Worm (Caenorhabditis elegans) whole organism, L1 larva: ENCODE measurements around the gene Y62E10A.24.
A peak's percentile ranks its signal among the peaks of the same experiment; 100 is the strongest.

Experiments used
- F16B12.6 ChIP-seq: fragments of 150-350 bp; optimal IDR thresholded peaks from 2 replicates; lab custom pipeline; 2014; ENCODE audit warnings: missing biosample characterization, missing genetic modification characterization
- aha-1 ChIP-seq: fragments of 150-350 bp; optimal IDR thresholded peaks from 2 replicates; lab custom pipeline; 2014; ENCODE audit warnings: missing biosample characterization, missing genetic modification characterization
- blmp-1 ChIP-seq: fragments of 150-350 bp; optimal IDR thresholded peaks from 2 replicates; lab custom pipeline; 2014; ENCODE audit warnings: missing biosample characterization, missing genetic modification characterization
- ceh-8 ChIP-seq: fragments of 200-800 bp; sonication (Bioruptor generic); optimal IDR thresholded peaks from 2 replicates; lab custom pipeline; 2018; ENCODE audit warnings: mild to moderate bottlenecking, missing genetic modification characterization, moderate library complexity, missing compliant biosample characterization
- ceh-82 ChIP-seq, 3 experiments: fragments of 150-350 bp in 1 of 3; sonication (generic microtip) in 2 of 3; optimal IDR thresholded peaks; 2 replicates each; lab custom pipeline; 2014 to 2017; ENCODE audit warnings: missing biosample characterization in 3 of 3, missing genetic modification characterization in 3 of 3
- dpl-1 ChIP-seq, 3 experiments: fragments of 150-350 bp in 2 of 3; sonication (generic microtip) in 1 of 3; optimal IDR thresholded peaks; 2 replicates each; lab custom pipeline; 2014 to 2017; ENCODE audit warnings: missing biosample characterization in 3 of 3, missing genetic modification characterization in 3 of 3, missing genetic modification reagents in 3 of 3
- dsc-1 ChIP-seq: sonication (generic microtip); optimal IDR thresholded peaks from 2 replicates; lab custom pipeline; 2016; ENCODE audit warnings: mild to moderate bottlenecking, missing genetic modification characterization, missing compliant biosample characterization
- efl-1 ChIP-seq, 4 experiments: fragments of 150-350 bp; optimal IDR thresholded peaks in 3 of 4; peaks in 1 of 4; 1 replicate in 1 of 4; 2 replicates in 3 of 4; lab custom pipeline; 2014; ENCODE audit warnings: missing biosample characterization in 2 of 4, missing genetic modification characterization in 2 of 4, missing genetic modification reagents in 2 of 4
- elt-2 ChIP-seq: sonication (generic microtip); optimal IDR thresholded peaks from 2 replicates; lab custom pipeline; 2016; ENCODE audit warnings: missing genetic modification characterization, mild to moderate bottlenecking, inconsistent platforms, missing compliant biosample characterization, missing genetic modification reagents
- elt-3 ChIP-seq, 6 experiments: fragments of 150-350 bp in 1 of 6; sonication (generic microtip); optimal IDR thresholded peaks; 2 replicates each; lab custom pipeline; 2017 to 2018; ENCODE audit warnings: missing biosample characterization in 6 of 6, missing genetic modification characterization in 6 of 6, inconsistent platforms in 1 of 6
- ets-5 ChIP-seq: fragments of 200-800 bp; sonication (Bioruptor generic); IDR thresholded peaks from 2 replicates; pipeline ENCODE4 v1.3.6; 2022; ENCODE audit warnings: missing genetic modification characterization, missing compliant biosample characterization
- fkh-8 ChIP-seq: sonication (generic microtip); optimal IDR thresholded peaks from 2 replicates; lab custom pipeline; 2016; ENCODE audit warnings: mild to moderate bottlenecking, missing genetic modification characterization, missing compliant biosample characterization
- fos-1 ChIP-seq: fragments of 150-350 bp; optimal IDR thresholded peaks from 2 replicates; lab custom pipeline; 2014; ENCODE audit warnings: missing biosample characterization, missing genetic modification characterization
- isw-1 ChIP-seq: fragments of 200-800 bp; sonication (Bioruptor generic); IDR thresholded peaks from 2 replicates; pipeline ENCODE4 v1.3.6; 2022; ENCODE audit warnings: missing genetic modification characterization, missing compliant biosample characterization
- jun-1 ChIP-seq: fragments of 150-350 bp; optimal IDR thresholded peaks from 2 replicates; lab custom pipeline; 2014; ENCODE audit warnings: missing biosample characterization, missing genetic modification reagents, missing genetic modification characterization
- lin-13 ChIP-seq: fragments of 150-350 bp; optimal IDR thresholded peaks from 2 replicates; lab custom pipeline; 2014; ENCODE audit warnings: missing biosample characterization, missing genetic modification reagents, missing genetic modification characterization
- lin-35 ChIP-seq, 2 experiments: fragments of 150-350 bp; optimal IDR thresholded peaks; 2 replicates each; lab custom pipeline; 2014; ENCODE audit warnings: missing biosample characterization in 2 of 2, missing genetic modification characterization in 2 of 2, missing genetic modification reagents in 2 of 2
- lsy-2 ChIP-seq, 2 experiments: fragments of 150-350 bp; optimal IDR thresholded peaks; 2 replicates each; lab custom pipeline; 2014; ENCODE audit warnings: missing biosample characterization in 2 of 2, missing genetic modification characterization in 2 of 2
- mdl-1 ChIP-seq, 2 experiments: fragments of 150-350 bp; optimal IDR thresholded peaks; 2 replicates each; lab custom pipeline; 2014 to 2017; ENCODE audit warnings: missing biosample characterization in 2 of 2, missing genetic modification characterization in 2 of 2, inconsistent platforms in 1 of 2
- mep-1 ChIP-seq: fragments of 150-350 bp; optimal IDR thresholded peaks from 2 replicates; lab custom pipeline; 2014; ENCODE audit warnings: missing biosample characterization, missing genetic modification characterization
- nhr-11 ChIP-seq: fragments of 150-350 bp; optimal IDR thresholded peaks from 2 replicates; lab custom pipeline; 2014; ENCODE audit warnings: missing biosample characterization, missing genetic modification characterization
- nhr-19 ChIP-seq: fragments of 200-800 bp; sonication (Bioruptor generic); conservative IDR thresholded peaks from 2 replicates; pipeline ENCODE4 v1.3.6; 2022; ENCODE audit warnings: missing genetic modification characterization, missing compliant biosample characterization
- nhr-28 ChIP-seq: fragments of 150-350 bp; optimal IDR thresholded peaks from 2 replicates; lab custom pipeline; 2014; ENCODE audit warnings: missing biosample characterization, missing genetic modification characterization
- nhr-47 ChIP-seq: sonication (generic microtip); optimal IDR thresholded peaks from 2 replicates; lab custom pipeline; 2016; ENCODE audit warnings: mild to moderate bottlenecking, missing genetic modification characterization, moderate library complexity, missing compliant biosample characterization
- nhr-71 ChIP-seq: sonication (generic microtip); optimal IDR thresholded peaks from 2 replicates; lab custom pipeline; 2016; ENCODE audit warnings: mild to moderate bottlenecking, missing genetic modification characterization, moderate library complexity, missing compliant biosample characterization
- nhr-77 ChIP-seq: fragments of 150-350 bp; optimal IDR thresholded peaks from 2 replicates; lab custom pipeline; 2014; ENCODE audit warnings: missing biosample characterization, missing genetic modification characterization
- pax-3 ChIP-seq: fragments of 200-800 bp; sonication (Bioruptor generic); optimal IDR thresholded peaks from 2 replicates; lab custom pipeline; 2018; ENCODE audit warnings: mild to moderate bottlenecking, missing genetic modification characterization, moderate library complexity, missing compliant biosample characterization
- pqm-1 ChIP-seq: sonication (generic microtip); optimal IDR thresholded peaks from 3 replicates; lab custom pipeline; 2017; ENCODE audit warnings: missing biosample characterization, missing genetic modification characterization
- snpc-4 ChIP-seq: fragments of 150-350 bp; optimal IDR thresholded peaks from 2 replicates; lab custom pipeline; 2014; ENCODE audit warnings: missing biosample characterization, missing genetic modification characterization
- tbx-2 ChIP-seq: sonication (generic microtip); optimal IDR thresholded peaks from 2 replicates; lab custom pipeline; 2016; ENCODE audit warnings: missing genetic modification characterization, missing compliant biosample characterization
- tlp-1 ChIP-seq: fragments of 150-350 bp; optimal IDR thresholded peaks from 2 replicates; lab custom pipeline; 2014; ENCODE audit warnings: missing biosample characterization, missing genetic modification characterization
- unc-30 ChIP-seq: sonication (generic microtip); optimal IDR thresholded peaks from 2 replicates; lab custom pipeline; 2017; ENCODE audit warnings: missing biosample characterization, missing genetic modification characterization
- unc-62 ChIP-seq: fragments of 150-350 bp; optimal IDR thresholded peaks from 2 replicates; lab custom pipeline; 2014; ENCODE audit warnings: missing biosample characterization, missing genetic modification reagents, missing genetic modification characterization
- zip-4 ChIP-seq: fragments of 200-800 bp; sonication (Bioruptor generic); optimal IDR thresholded peaks from 2 replicates; lab custom pipeline; 2018; ENCODE audit warnings: mild to moderate bottlenecking, missing genetic modification characterization, moderate library complexity, missing compliant biosample characterization
- ztf-11 ChIP-seq, 2 experiments: sonication (generic microtip); optimal IDR thresholded peaks; 2 replicates each; lab custom pipeline; 2016 to 2017; ENCODE audit warnings: missing genetic modification characterization in 2 of 2, missing biosample characterization in 1 of 2, missing compliant biosample characterization in 1 of 2
- ztf-4 ChIP-seq: fragments of 150-350 bp; optimal IDR thresholded peaks from 2 replicates; lab custom pipeline; 2014; ENCODE audit warnings: missing biosample characterization, missing genetic modification characterization

The Y62E10A.24 gene

ce11 chrIV:13322429-13322828 lies 48.1 kb upstream of the Y62E10A.24 start (continued):
- TF ChIP-seq mdl-1 (tag; optimal IDR thresholded peaks at IDR 0.05; lab: Kevin White, UChicago) (peak in 1 of 2 experiments; percentile 63), zip-4 (GFP tag; lab: Kevin White, UChicago) (no peak), blmp-1 (tag; lab: Kevin White, UChicago) (peak; percentile 33), ztf-11 (tag; optimal IDR thresholded peaks at IDR 0.05; lab: Kevin White, UChicago) (no peak), jun-1 (peak; percentile 55), aha-1 (tag; lab: Kevin White, UChicago) (peak; percentile 31), snpc-4 (tag; lab: Kevin White, UChicago) (peak; percentile 46), dpl-1 (GFP tag; optimal IDR thresholded peaks at IDR 0.05; lab: Kevin White, UChicago) (peak; percentile 35 to 48 (median 37)), elt-2 (tag; lab: Kevin White, UChicago) (peak; percentile 94), fos-1 (peak; percentile 59), nhr-19 (GFP tag; lab: Robert Waterston, UW) (peak; percentile 86), ceh-82 (tag; optimal IDR thresholded peaks at IDR 0.05; lab: Kevin White, UChicago) (peak in 2 of 3 experiments; percentile 44 to 71), efl-1 (optimal IDR thresholded peaks at IDR 0.05; lab: Kevin White, UChicago) (peak; percentile 58), efl-1 (GFP tag; optimal IDR thresholded peaks at IDR 0.05 in 1 of 2; lab: Kevin White, UChicago) (peak; percentile 19 to 70), nhr-71 (tag; lab: Kevin White, UChicago) (peak; percentile 96), nhr-47 (tag; lab: Kevin White, UChicago) (peak; percentile 82), dsc-1 (tag; lab: Kevin White, UChicago) (peak; percentile 50), F16B12.6 (tag; lab: Kevin White, UChicago) (no peak), ztf-4 (tag; lab: Kevin White, UChicago) (peak; percentile 72), lin-13 (peak; percentile 60), mep-1 (tag; lab: Kevin White, UChicago) (peak; percentile 88), pqm-1 (no peak), ceh-8 (no peak), tbx-2 (tag; lab: Kevin White, UChicago) (peak; percentile 81), fkh-8 (peak; percentile 71), nhr-77 (tag; lab: Kevin White, UChicago) (peak; percentile 89), pax-3 (no peak), unc-62 (GFP tag; lab: Kevin White, UChicago) (no peak), unc-30 (tag; lab: Kevin White, UChicago) (no peak), isw-1 (GFP tag; lab: Robert Waterston, UW) (no peak)

- TF ChIP-seq nhr-11 (tag; lab: Kevin White, UChicago): no peak
- TF ChIP-seq elt-3 (tag; optimal IDR thresholded peaks at IDR 0.05; lab: Kevin White, UChicago): no peak
These were observed 46.6 kb upstream of the Y62E10A.24 start, which contains the start of gene fat-2 for ce11 chrIV:13323823-13324359. Gene fat-2, plus strand, starts transcription at chrIV:13323873.

ce11 chrIV:13327064-13327463 lies 43.4 kb upstream of the Y62E10A.24 start:
- TF ChIP-seq tlp-1 (peak; percentile 75), ztf-11 (tag; optimal IDR thresholded peaks at IDR 0.05; lab: Kevin White, UChicago) (no peak), tbx-2 (tag; lab: Kevin White, UChicago) (no peak), efl-1 (optimal IDR thresholded peaks at IDR 0.05; lab: Kevin White, UChicago) (no peak), efl-1 (GFP tag; optimal IDR thresholded peaks at IDR 0.05 in 1 of 2; lab: Kevin White, UChicago) (peak in 1 of 2 experiments; percentile 82), jun-1 (peak; percentile 39), elt-2 (tag; lab: Kevin White, UChicago) (peak; percentile 90), lin-35 (GFP tag; optimal IDR thresholded peaks at IDR 0.05; lab: Kevin White, UChicago) (peak in 1 of 2 experiments; percentile 27), pqm-1 (peak; percentile 61)

ce11 chrIV:13328059-13328458 lies 42.5 kb upstream of the Y62E10A.24 start, which contains the start of gene far-6:
Gene far-6, plus strand, starts transcription at chrIV:13328359.
- TF ChIP-seq ets-5 (GFP tag; lab: Robert Waterston, UW) (no peak), F16B12.6 (tag; lab: Kevin White, UChicago) (no peak), efl-1 (optimal IDR thresholded peaks at IDR 0.05; lab: Kevin White, UChicago) (no peak), efl-1 (GFP tag; optimal IDR thresholded peaks at IDR 0.05 in 1 of 2; lab: Kevin White, UChicago) (no peak), lsy-2 (tag; optimal IDR thresholded peaks at IDR 0.05; lab: Kevin White, UChicago) (no peak), dpl-1 (GFP tag; optimal IDR thresholded peaks at IDR 0.05; lab: Kevin White, UChicago) (no peak), aha-1 (tag; lab: Kevin White, UChicago) (no peak), mdl-1 (tag; optimal IDR thresholded peaks at IDR 0.05; lab: Kevin White, UChicago) (no peak), nhr-28 (tag; lab: Kevin White, UChicago) (no peak)
- TF ChIP-seq, all 84 proteins: peak for 0
